Worm (Caenorhabditis elegans) whole organism, early embryonic: ENCODE measurements around the gene dmd-6.

Source experiments
- B0310.2 ChIP-seq: sonication (generic microtip); optimal IDR thresholded peaks from 2 replicates; lab custom pipeline; 2016; ENCODE audit warnings: mild to moderate bottlenecking, missing genetic modification characterization, missing compliant biosample characterization
- F13C5.2 ChIP-seq: sonication (generic microtip); optimal IDR thresholded peaks from 2 replicates; lab custom pipeline; 2017; ENCODE audit warnings: mild to moderate bottlenecking, missing genetic modification characterization, inconsistent platforms, missing compliant biosample characterization
- aly-1 ChIP-seq: sonication (generic microtip); optimal IDR thresholded peaks from 2 replicates; lab custom pipeline; 2016; ENCODE audit warnings: missing genetic modification characterization, missing compliant biosample characterization
- ama-1 ChIP-seq: fragments of 150-350 bp; optimal IDR thresholded peaks from 2 replicates; lab custom pipeline; 2014
- ceh-13 ChIP-seq: fragments of 200-800 bp; sonication (Bioruptor generic); optimal IDR thresholded peaks from 2 replicates; lab custom pipeline; 2018; ENCODE audit warnings: mild to moderate bottlenecking, missing genetic modification characterization, missing compliant biosample characterization
- ceh-36 ChIP-seq: sonication (generic microtip); optimal IDR thresholded peaks from 2 replicates; lab custom pipeline; 2016; ENCODE audit warnings: missing genetic modification characterization, inconsistent platforms, missing compliant biosample characterization
- ets-7 ChIP-seq: sonication (generic microtip); optimal IDR thresholded peaks from 2 replicates; lab custom pipeline; 2016; ENCODE audit warnings: missing genotype, missing genetic modification characterization, missing compliant biosample characterization
- flt-1 ChIP-seq: fragments of 200-800 bp; sonication (Bioruptor generic); IDR thresholded peaks from 2 replicates; pipeline ENCODE4 v1.3.6; 2022; ENCODE audit warnings: missing genetic modification characterization, missing compliant biosample characterization
- hmbx-1 ChIP-seq: sonication (generic microtip); optimal IDR thresholded peaks from 2 replicates; lab custom pipeline; 2016; ENCODE audit warnings: mild to moderate bottlenecking, missing genetic modification characterization, missing compliant biosample characterization
- hmg-4 ChIP-seq: fragments of 200-800 bp; sonication (Bioruptor generic); optimal IDR thresholded peaks from 2 replicates; lab custom pipeline; 2018; ENCODE audit warnings: mild to moderate bottlenecking, missing genetic modification characterization, missing compliant biosample characterization
- hnd-1 ChIP-seq: sonication (generic microtip); optimal IDR thresholded peaks from 2 replicates; lab custom pipeline; 2016; ENCODE audit warnings: missing genetic modification characterization, missing compliant biosample characterization
- pes-1 ChIP-seq: fragments of 200-800 bp; sonication (Bioruptor generic); IDR thresholded peaks from 2 replicates; pipeline ENCODE4 v1.3.6; 2022; ENCODE audit warnings: missing genetic modification reagents, missing genetic modification characterization, missing compliant biosample characterization
- scrt-1 ChIP-seq: fragments of 200-800 bp; sonication (Bioruptor generic); IDR thresholded peaks from 2 replicates; pipeline ENCODE4 v1.3.6; 2022; ENCODE audit warnings: missing genetic modification characterization, missing compliant biosample characterization
- sea-1 ChIP-seq: fragments of 200-800 bp; sonication (Bioruptor generic); conservative IDR thresholded peaks from 2 replicates; pipeline ENCODE4 v1.3.6; 2022; ENCODE audit warnings: missing genetic modification characterization, missing compliant biosample characterization
- tbx-11 ChIP-seq: fragments of 200-800 bp; sonication (Bioruptor generic); IDR thresholded peaks from 2 replicates; pipeline ENCODE4 v1.3.6; 2022; ENCODE audit warnings: missing genetic modification characterization, missing compliant biosample characterization
- tbx-37 ChIP-seq: fragments of 200-800 bp; sonication (Bioruptor generic); conservative IDR thresholded peaks from 2 replicates; pipeline ENCODE4 v1.3.6; 2022; ENCODE audit warnings: missing genetic modification reagents, missing genetic modification characterization, missing compliant biosample characterization
- tra-4 ChIP-seq: sonication (generic microtip); optimal IDR thresholded peaks from 2 replicates; lab custom pipeline; 2017; ENCODE audit warnings: missing genetic modification characterization, missing compliant biosample characterization

dmd-6 gene

ce11 chrIV:14617059-14617458 is 656 bp downstream of the dmd-6 start:
- TF ChIP-seq ceh-13 (GFP tag; lab: Kevin White, UChicago), result no peak
- TF ChIP-seq pes-1 (GFP tag; lab: Robert Waterston, UW), result no peak
- TF ChIP-seq ama-1, result no peak
- TF ChIP-seq hnd-1 (tag; lab: Kevin White, UChicago), result no peak
- TF ChIP-seq B0310.2, result no peak
- TF ChIP-seq F13C5.2 (tag; lab: Kevin White, UChicago), result no peak
- TF ChIP-seq scrt-1 (GFP tag; lab: Robert Waterston, UW), result no peak
- TF ChIP-seq hmg-4 (GFP tag; lab: Kevin White, UChicago), result no peak
- no peak for TF ChIP-seq ets-7 (tag; lab: Kevin White, UChicago)
- TF ChIP-seq tra-4 (tag; lab: Kevin White, UChicago), result no peak
- no peak for TF ChIP-seq aly-1 (tag; lab: Kevin White, UChicago)
- no peak for TF ChIP-seq tbx-37
- TF ChIP-seq tbx-11 (GFP tag; lab: Robert Waterston, UW), result no peak
- no peak for TF ChIP-seq ceh-36 (tag; lab: Kevin White, UChicago)
- no peak for TF ChIP-seq sea-1 (GFP tag; lab: Robert Waterston, UW)
- no peak for TF ChIP-seq hmbx-1 (tag; lab: Kevin White, UChicago)
- no peak for TF ChIP-seq flt-1 (GFP tag; lab: Robert Waterston, UW)

- TF ChIP-seq flt-1 (GFP tag; lab: Robert Waterston, UW) (no peak), pes-1 (GFP tag; lab: Robert Waterston, UW) (no peak), hnd-1 (tag; lab: Kevin White, UChicago) (no peak)
Measured at ce11 chrIV:14617498-14617897, 1.1 kb downstream of the dmd-6 start.

- TF ChIP-seq hnd-1 (tag; lab: Kevin White, UChicago) (no peak), scrt-1 (GFP tag; lab: Robert Waterston, UW) (no peak), tra-4 (tag; lab: Kevin White, UChicago) (no peak), flt-1 (GFP tag; lab: Robert Waterston, UW) (no peak), ceh-13 (GFP tag; lab: Kevin White, UChicago) (no peak), ets-7 (tag; lab: Kevin White, UChicago) (no peak)
Measured at ce11 chrIV:14617985-14618384, 1.6 kb downstream of the dmd-6 start.

ce11 chrIV:14618551-14618950 is 2.1 kb downstream of the dmd-6 start:
- TF ChIP-seq F13C5.2 (tag; lab: Kevin White, UChicago) (no peak), hnd-1 (tag; lab: Kevin White, UChicago) (no peak), hmg-4 (GFP tag; lab: Kevin White, UChicago) (no peak), ceh-13 (GFP tag; lab: Kevin White, UChicago) (no peak), hmbx-1 (tag; lab: Kevin White, UChicago) (no peak), sea-1 (GFP tag; lab: Robert Waterston, UW) (no peak), ceh-36 (tag; lab: Kevin White, UChicago) (no peak), ets-7 (tag; lab: Kevin White, UChicago) (no peak), pes-1 (GFP tag; lab: Robert Waterston, UW) (no peak), tbx-11 (GFP tag; lab: Robert Waterston, UW) (no peak), scrt-1 (GFP tag; lab: Robert Waterston, UW) (no peak)

- TF ChIP-seq hnd-1 (tag; lab: Kevin White, UChicago) (no peak), F13C5.2 (tag; lab: Kevin White, UChicago) (no peak), B0310.2 (no peak), ama-1 (no peak), tbx-11 (GFP tag; lab: Robert Waterston, UW) (no peak), tbx-37 (no peak), aly-1 (tag; lab: Kevin White, UChicago) (no peak)
Measured at ce11 chrIV:14620042-14620441, 3.6 kb downstream of the dmd-6 start.

- TF ChIP-seq F13C5.2 (tag; lab: Kevin White, UChicago), result no peak
- TF ChIP-seq ets-7 (tag; lab: Kevin White, UChicago), result no peak
- no peak for TF ChIP-seq sea-1 (GFP tag; lab: Robert Waterston, UW)
- TF ChIP-seq ama-1, result no peak
- TF ChIP-seq hmg-4 (GFP tag; lab: Kevin White, UChicago), result no peak
- no peak for TF ChIP-seq B0310.2
- no peak for TF ChIP-seq scrt-1 (GFP tag; lab: Robert Waterston, UW)
- TF ChIP-seq hmbx-1 (tag; lab: Kevin White, UChicago), result no peak
- no peak for TF ChIP-seq ceh-36 (tag; lab: Kevin White, UChicago)
- no peak for TF ChIP-seq pes-1 (GFP tag; lab: Robert Waterston, UW)
- no peak for TF ChIP-seq tbx-11 (GFP tag; lab: Robert Waterston, UW)
- no peak for TF ChIP-seq aly-1 (tag; lab: Kevin White, UChicago)
- no peak for TF ChIP-seq hnd-1 (tag; lab: Kevin White, UChicago)
- no peak for TF ChIP-seq tra-4 (tag; lab: Kevin White, UChicago)
- TF ChIP-seq flt-1 (GFP tag; lab: Robert Waterston, UW), result no peak
- no peak for TF ChIP-seq tbx-37
- no peak for TF ChIP-seq ceh-13 (GFP tag; lab: Kevin White, UChicago)
Measured at ce11 chrIV:14620543-14620942, 4.1 kb downstream of the dmd-6 start.

ce11 chrIV:14621117-14621516 is 4.7 kb downstream of the dmd-6 start:
- TF ChIP-seq hmbx-1 (tag; lab: Kevin White, UChicago) (no peak), scrt-1 (GFP tag; lab: Robert Waterston, UW) (no peak), ceh-36 (tag; lab: Kevin White, UChicago) (no peak), F13C5.2 (tag; lab: Kevin White, UChicago) (no peak), tbx-11 (GFP tag; lab: Robert Waterston, UW) (no peak), aly-1 (tag; lab: Kevin White, UChicago) (no peak), ets-7 (tag; lab: Kevin White, UChicago) (no peak), hmg-4 (GFP tag; lab: Kevin White, UChicago) (no peak), flt-1 (GFP tag; lab: Robert Waterston, UW) (no peak), ceh-13 (GFP tag; lab: Kevin White, UChicago) (no peak), sea-1 (GFP tag; lab: Robert Waterston, UW) (no peak), B0310.2 (no peak), tra-4 (tag; lab: Kevin White, UChicago) (no peak), pes-1 (GFP tag; lab: Robert Waterston, UW) (no peak), tbx-37 (no peak), hnd-1 (tag; lab: Kevin White, UChicago) (no peak), ama-1 (no peak)
